Worm (Caenorhabditis elegans): ENCODE data around the gene D1014.4.

The D1014.4 gene

DNA sequence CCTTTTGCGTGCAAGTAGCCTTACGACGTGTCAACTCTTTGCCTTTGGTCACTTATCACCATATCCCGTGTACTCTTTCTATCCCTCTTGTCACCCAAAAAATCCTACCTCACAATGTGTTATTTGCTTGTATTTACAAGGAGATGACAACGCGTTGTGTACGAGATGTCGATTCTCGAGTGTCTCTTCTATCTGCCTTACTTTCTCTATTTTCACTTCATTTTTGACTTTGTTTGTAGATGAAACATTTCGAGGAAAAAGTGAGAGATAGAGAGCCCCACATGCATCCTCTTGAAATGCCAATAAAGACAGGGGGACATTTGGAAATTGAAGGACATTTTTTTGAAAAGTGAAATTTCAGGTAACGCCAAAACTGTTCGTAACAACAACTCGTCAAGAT is 22.2 kb upstream of the D1014.4 start:
- no peak for TF ChIP-seq klf-2 (GFP tag; conservative IDR thresholded peaks at IDR 0.05)
- no peak for TF ChIP-seq ref-1 (GFP tag; conservative IDR thresholded peaks at IDR 0.05)
- no peak for TF ChIP-seq T22C8.4 (GFP tag; IDR thresholded peaks at IDR 0.05)
- no peak for TF ChIP-seq ztf-29 (GFP tag; IDR thresholded peaks at IDR 0.05)
- TF ChIP-seq cog-1 (tag; optimal IDR thresholded peaks at IDR 0.05), result no peak
- no peak for TF ChIP-seq flt-1 (GFP tag; IDR thresholded peaks at IDR 0.05)
- no peak for TF ChIP-seq tab-1 (GFP tag; IDR thresholded peaks at IDR 0.05)
- no peak for TF ChIP-seq med-1 (GFP tag; optimal IDR thresholded peaks at IDR 0.05; ENCODE audit: insufficient read depth)
- TF ChIP-seq ztf-23 (GFP tag; IDR thresholded peaks at IDR 0.05), result no peak

ce11 chrV:8114542-8114941 is 18.5 kb upstream of the D1014.4 start:
- TF ChIP-seq ztf-23 (GFP tag; IDR thresholded peaks at IDR 0.05), result no peak
- TF ChIP-seq tab-1 (GFP tag; IDR thresholded peaks at IDR 0.05), result no peak
- TF ChIP-seq flt-1 (GFP tag; IDR thresholded peaks at IDR 0.05), result no peak
- no peak for TF ChIP-seq klf-2 (GFP tag; conservative IDR thresholded peaks at IDR 0.05)
- TF ChIP-seq cog-1 (tag; optimal IDR thresholded peaks at IDR 0.05), result no peak
- TF ChIP-seq T22C8.4 (GFP tag; IDR thresholded peaks at IDR 0.05), result no peak
- TF ChIP-seq med-1 (GFP tag; optimal IDR thresholded peaks at IDR 0.05; ENCODE audit: insufficient read depth), result no peak
- no peak for TF ChIP-seq ref-1 (GFP tag; conservative IDR thresholded peaks at IDR 0.05)
- TF ChIP-seq ztf-29 (GFP tag; IDR thresholded peaks at IDR 0.05), result no peak

DNA sequence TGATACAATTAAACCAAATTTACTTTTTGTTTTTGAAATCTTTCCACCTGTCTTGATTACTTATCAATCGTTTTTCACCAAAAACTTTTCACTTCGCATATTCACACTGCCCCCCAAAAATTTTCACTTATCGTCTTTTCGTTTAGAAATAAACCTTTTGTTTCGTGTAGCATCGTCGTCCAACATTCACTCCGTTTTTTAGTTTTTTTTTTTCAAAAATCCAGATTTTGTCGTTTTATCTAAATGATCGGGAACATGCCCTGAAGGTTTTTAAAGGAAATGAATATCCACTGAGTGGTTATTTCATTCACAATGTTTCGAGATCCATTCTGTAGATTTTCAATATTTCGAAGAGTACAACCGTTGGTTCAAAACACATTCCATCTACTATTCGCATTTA is 15.1 kb upstream of the D1014.4 start, which contains the start of gene D1014.7:
Gene D1014.7, plus strand, starts transcription at position 301 of the 400 bp plus-strand sequence.
- no peak for TF ChIP-seq klf-2 (GFP tag; conservative IDR thresholded peaks at IDR 0.05)
- TF ChIP-seq ref-1 (GFP tag; conservative IDR thresholded peaks at IDR 0.05), result no peak
- no peak for TF ChIP-seq ztf-23 (GFP tag; IDR thresholded peaks at IDR 0.05)
- TF ChIP-seq ztf-29 (GFP tag; IDR thresholded peaks at IDR 0.05), result no peak
- no peak for TF ChIP-seq T22C8.4 (GFP tag; IDR thresholded peaks at IDR 0.05)
- no peak for TF ChIP-seq cog-1 (tag; optimal IDR thresholded peaks at IDR 0.05)
- no peak for TF ChIP-seq flt-1 (GFP tag; IDR thresholded peaks at IDR 0.05)
- TF ChIP-seq tab-1 (GFP tag; IDR thresholded peaks at IDR 0.05), result no peak
- TF ChIP-seq med-1 (GFP tag; optimal IDR thresholded peaks at IDR 0.05; ENCODE audit: insufficient read depth), result no peak

DNA sequence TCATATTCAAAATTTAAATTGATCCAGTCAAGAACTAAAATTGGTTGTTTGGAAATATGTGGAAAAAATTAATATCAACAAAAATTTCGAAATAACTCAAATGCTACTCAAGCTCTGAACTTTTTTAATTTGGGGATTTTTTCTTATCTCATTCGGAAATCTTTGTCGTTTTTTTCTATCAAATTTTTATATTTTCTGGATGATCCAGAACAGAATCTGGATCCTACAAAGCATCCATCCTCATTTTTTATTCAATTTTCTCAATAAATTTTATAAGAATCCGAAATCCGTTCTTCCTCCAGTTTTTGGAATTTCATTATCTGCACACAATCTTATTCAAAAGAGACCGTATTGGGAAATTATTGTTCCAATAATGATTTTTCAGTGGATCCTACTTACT is 12.2 kb upstream of the D1014.4 start, which contains the start of gene D1014.6:
Gene D1014.6, plus strand, starts transcription at position 301 of the 400 bp plus-strand sequence.
- no peak for TF ChIP-seq T22C8.4 (GFP tag; IDR thresholded peaks at IDR 0.05)
- no peak for TF ChIP-seq tab-1 (GFP tag; IDR thresholded peaks at IDR 0.05)
- no peak for TF ChIP-seq ztf-29 (GFP tag; IDR thresholded peaks at IDR 0.05)
- no peak for TF ChIP-seq flt-1 (GFP tag; IDR thresholded peaks at IDR 0.05)
- no peak for TF ChIP-seq ztf-23 (GFP tag; IDR thresholded peaks at IDR 0.05)
- no peak for TF ChIP-seq ref-1 (GFP tag; conservative IDR thresholded peaks at IDR 0.05)
- TF ChIP-seq cog-1 (tag; optimal IDR thresholded peaks at IDR 0.05), result no peak
- TF ChIP-seq klf-2 (GFP tag; conservative IDR thresholded peaks at IDR 0.05), result no peak
- TF ChIP-seq med-1 (GFP tag; optimal IDR thresholded peaks at IDR 0.05; ENCODE audit: insufficient read depth), result no peak

DNA sequence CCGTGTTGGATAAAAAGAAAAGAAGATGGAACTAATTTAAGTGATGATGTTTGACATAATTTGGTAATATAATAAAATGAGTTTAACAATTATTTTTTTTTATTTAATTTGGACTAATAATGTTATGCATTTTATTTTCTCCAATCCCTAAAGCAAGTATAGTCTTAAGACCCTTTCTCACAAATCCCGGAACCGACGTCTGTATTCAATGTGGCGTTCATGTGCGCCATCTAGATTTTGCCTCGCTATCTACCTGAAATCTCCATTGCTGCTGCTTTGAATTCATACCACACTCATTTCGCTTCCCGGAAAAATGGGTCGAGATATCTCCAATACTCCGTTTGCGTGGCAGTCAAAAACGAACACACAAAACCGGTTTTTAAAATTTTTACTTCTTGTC is 9.6 kb upstream of the D1014.4 start, which contains the start of gene D1014.5:
Gene D1014.5, plus strand, starts transcription at position 301 of the 400 bp plus-strand sequence.
- TF ChIP-seq klf-2 (GFP tag; conservative IDR thresholded peaks at IDR 0.05) (no peak), ztf-29 (GFP tag; IDR thresholded peaks at IDR 0.05) (no peak), T22C8.4 (GFP tag; IDR thresholded peaks at IDR 0.05) (no peak), tab-1 (GFP tag; IDR thresholded peaks at IDR 0.05) (no peak), flt-1 (GFP tag; IDR thresholded peaks at IDR 0.05) (no peak), ref-1 (GFP tag; conservative IDR thresholded peaks at IDR 0.05) (no peak), ztf-23 (GFP tag; IDR thresholded peaks at IDR 0.05) (no peak), med-1 (GFP tag; optimal IDR thresholded peaks at IDR 0.05; ENCODE audit: insufficient read depth) (no peak), cog-1 (tag; optimal IDR thresholded peaks at IDR 0.05) (no peak)

ce11 chrV:8129252-8129651 is 3.8 kb upstream of the D1014.4 start, which contains the start of gene spr-1:
Gene spr-1 (minus strand): TSS chrV:8129352.
- no peak for TF ChIP-seq ztf-23 (GFP tag; IDR thresholded peaks at IDR 0.05)
- TF ChIP-seq flt-1 (GFP tag; IDR thresholded peaks at IDR 0.05), result no peak

DNA sequence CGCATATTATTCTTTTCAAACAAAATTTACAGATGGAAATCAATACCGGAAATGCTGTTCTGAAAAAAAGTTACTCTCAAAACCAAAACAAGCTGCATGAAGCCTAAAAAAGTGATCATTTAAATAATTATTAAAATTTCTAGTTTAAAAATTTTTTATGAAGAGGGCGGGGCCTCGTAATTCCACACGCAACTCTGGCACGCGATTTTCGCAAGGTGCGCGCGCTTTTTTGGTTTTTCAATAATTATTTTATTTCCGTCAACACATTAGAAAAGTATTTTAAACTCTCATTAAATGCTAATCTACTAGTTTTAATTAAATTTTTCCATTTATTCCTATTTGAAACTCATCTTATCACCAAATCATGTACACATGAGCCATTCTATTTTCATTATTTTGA is 3.3 kb upstream of the D1014.4 start:
- TF ChIP-seq T22C8.4 (GFP tag; IDR thresholded peaks at IDR 0.05) (no peak), cog-1 (tag; optimal IDR thresholded peaks at IDR 0.05) (no peak), ztf-29 (GFP tag; IDR thresholded peaks at IDR 0.05) (no peak)

ce11 chrV:8130149-8130661 is 2.8 kb upstream of the D1014.4 start, which contains the start of gene snap-1:
Gene snap-1 (plus strand): TSS chrV:8130611.
- TF ChIP-seq ref-1 (GFP tag; conservative IDR thresholded peaks at IDR 0.05) (no peak), med-1 (GFP tag; optimal IDR thresholded peaks at IDR 0.05; ENCODE audit: insufficient read depth) (no peak), cog-1 (tag; optimal IDR thresholded peaks at IDR 0.05) (no peak), tab-1 (GFP tag; IDR thresholded peaks at IDR 0.05) (no peak), ztf-29 (GFP tag; IDR thresholded peaks at IDR 0.05) (no peak), klf-2 (GFP tag; conservative IDR thresholded peaks at IDR 0.05) (no peak), flt-1 (GFP tag; IDR thresholded peaks at IDR 0.05) (no peak), T22C8.4 (GFP tag; IDR thresholded peaks at IDR 0.05) (no peak), ztf-23 (GFP tag; IDR thresholded peaks at IDR 0.05) (no peak)

DNA sequence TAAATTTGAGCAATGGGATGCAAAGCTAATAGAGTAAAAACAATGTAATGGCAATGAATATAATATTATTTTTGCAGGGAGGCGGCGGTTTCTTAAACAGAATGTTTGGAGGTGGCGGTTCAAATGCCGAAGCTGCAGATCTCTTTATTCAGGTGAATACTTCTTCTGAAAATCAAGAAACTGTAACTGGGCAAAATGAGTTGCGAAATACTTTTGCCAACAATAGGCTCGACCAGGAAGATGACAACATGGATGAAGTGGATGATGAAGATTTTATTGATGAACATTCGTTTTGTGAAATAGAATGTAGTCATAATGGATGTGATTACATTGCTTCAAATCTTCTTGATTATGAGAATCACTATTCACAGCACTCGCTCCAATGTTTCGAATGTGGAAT is 2.2 kb upstream of the D1014.4 start:
- TF ChIP-seq cog-1 (tag; optimal IDR thresholded peaks at IDR 0.05) (no peak), T22C8.4 (GFP tag; IDR thresholded peaks at IDR 0.05) (no peak), med-1 (GFP tag; optimal IDR thresholded peaks at IDR 0.05; ENCODE audit: insufficient read depth) (no peak), flt-1 (GFP tag; IDR thresholded peaks at IDR 0.05) (no peak), ztf-23 (GFP tag; IDR thresholded peaks at IDR 0.05) (no peak), tab-1 (GFP tag; IDR thresholded peaks at IDR 0.05) (no peak), ztf-29 (GFP tag; IDR thresholded peaks at IDR 0.05) (no peak), ref-1 (GFP tag; conservative IDR thresholded peaks at IDR 0.05) (no peak), klf-2 (GFP tag; conservative IDR thresholded peaks at IDR 0.05) (no peak)

DNA sequence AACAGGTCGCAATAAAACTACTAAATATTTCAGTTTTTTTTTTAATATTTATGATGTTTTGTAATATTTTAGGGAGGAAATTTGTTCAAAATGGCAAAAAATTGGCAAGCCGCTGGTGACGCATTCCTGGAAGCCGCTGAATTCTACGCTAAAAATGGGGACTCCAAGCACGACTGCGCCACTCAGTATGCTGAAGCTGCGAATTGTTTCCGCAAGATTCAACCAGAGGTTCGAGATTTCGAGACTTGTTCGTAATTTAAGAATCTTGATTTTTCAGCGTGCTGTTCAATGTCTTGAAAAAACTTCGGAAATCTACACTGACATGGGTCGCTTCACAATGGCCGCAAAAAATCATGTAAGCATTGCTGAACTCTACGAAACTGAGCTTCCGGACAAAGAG is 1.4 kb upstream of the D1014.4 start:
- TF ChIP-seq ref-1 (GFP tag; conservative IDR thresholded peaks at IDR 0.05) (no peak), flt-1 (GFP tag; IDR thresholded peaks at IDR 0.05) (no peak), T22C8.4 (GFP tag; IDR thresholded peaks at IDR 0.05) (no peak), klf-2 (GFP tag; conservative IDR thresholded peaks at IDR 0.05) (no peak), med-1 (GFP tag; optimal IDR thresholded peaks at IDR 0.05; ENCODE audit: insufficient read depth) (no peak), ztf-23 (GFP tag; IDR thresholded peaks at IDR 0.05) (no peak), ztf-29 (GFP tag; IDR thresholded peaks at IDR 0.05) (no peak), tab-1 (GFP tag; IDR thresholded peaks at IDR 0.05) (no peak), cog-1 (tag; optimal IDR thresholded peaks at IDR 0.05) (no peak)

All from whole organism, midembryonic.